Fruit fly (Drosophila melanogaster) S2 (cell line): ENCODE results near the gene SCCRO.

Experiments
- CG8478 ChIP-seq: fragments of >200 bp; optimal IDR thresholded peaks from 2 replicates; lab custom pipeline; 2018
- CTCF ChIP-seq, 2 experiments: fragments of >200 bp; optimal IDR thresholded peaks; 2 replicates each; lab custom pipeline; 2018

DNA sequence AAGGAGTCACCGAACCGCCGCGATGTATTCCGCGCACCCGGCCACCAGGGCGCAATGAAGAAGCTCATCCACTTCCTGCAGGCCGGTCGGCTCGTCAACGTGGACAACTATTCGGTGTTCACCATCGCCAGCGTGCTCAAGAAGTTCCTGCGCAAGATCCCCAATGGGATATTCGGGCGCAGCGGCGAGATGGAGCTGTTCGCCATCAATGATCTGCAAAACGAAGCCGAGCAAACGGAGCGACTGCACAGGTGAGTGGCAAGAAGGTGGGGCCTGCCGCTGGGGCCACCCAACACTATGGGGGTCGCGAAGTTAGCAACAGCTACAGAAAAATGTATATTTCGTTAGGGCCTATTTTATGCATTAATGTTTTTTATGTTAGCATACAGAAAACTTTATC, 26.5 kb downstream of the SCCRO start:
- TF ChIP-seq CTCF (optimal IDR thresholded peaks at IDR 0.05; lab: Kevin White, UChicago) (no peak), CG8478 (lab: Kevin White, UChicago) (no peak)
